Worm (Caenorhabditis elegans) whole organism, late embryonic: ENCODE results near the gene K03B8.6.

ENCODE experiments used
- elt-4 ChIP-seq: sonication (generic microtip); optimal IDR thresholded peaks from 2 replicates; lab custom pipeline; 2016; ENCODE audit warnings: missing genetic modification characterization, missing compliant biosample characterization
- fkh-6 ChIP-seq: sonication (generic microtip); optimal IDR thresholded peaks from 2 replicates; lab custom pipeline; 2016; ENCODE audit warnings: missing genetic modification characterization, missing compliant biosample characterization
- mec-3 ChIP-seq: sonication (generic microtip); optimal IDR thresholded peaks from 2 replicates; lab custom pipeline; 2016; ENCODE audit warnings: borderline replicate concordance, missing genetic modification characterization, missing compliant biosample characterization
- nfya-1 ChIP-seq: sonication (generic microtip); optimal IDR thresholded peaks from 2 replicates; lab custom pipeline; 2017; ENCODE audit warnings: missing genetic modification characterization, mild to moderate bottlenecking, missing compliant biosample characterization, antibody characterized with exemption, moderate library complexity
- nhr-11 ChIP-seq: fragments of 150-350 bp; optimal IDR thresholded peaks from 2 replicates; lab custom pipeline; 2014; ENCODE audit warnings: missing biosample characterization, missing genetic modification characterization
- pat-9 ChIP-seq: fragments of 200-800 bp; sonication (Bioruptor generic); optimal IDR thresholded peaks from 2 replicates; lab custom pipeline; 2018; ENCODE audit warnings: mild to moderate bottlenecking, missing genetic modification characterization, moderate library complexity, missing compliant biosample characterization
- rnt-1 ChIP-seq: sonication (generic microtip); optimal IDR thresholded peaks from 2 replicates; lab custom pipeline; 2016; ENCODE audit warnings: missing genetic modification characterization, missing compliant biosample characterization
- ztf-16 ChIP-seq: sonication (generic microtip); optimal IDR thresholded peaks from 2 replicates; lab custom pipeline; 2017; ENCODE audit warnings: missing genetic modification characterization, missing compliant biosample characterization

DNA sequence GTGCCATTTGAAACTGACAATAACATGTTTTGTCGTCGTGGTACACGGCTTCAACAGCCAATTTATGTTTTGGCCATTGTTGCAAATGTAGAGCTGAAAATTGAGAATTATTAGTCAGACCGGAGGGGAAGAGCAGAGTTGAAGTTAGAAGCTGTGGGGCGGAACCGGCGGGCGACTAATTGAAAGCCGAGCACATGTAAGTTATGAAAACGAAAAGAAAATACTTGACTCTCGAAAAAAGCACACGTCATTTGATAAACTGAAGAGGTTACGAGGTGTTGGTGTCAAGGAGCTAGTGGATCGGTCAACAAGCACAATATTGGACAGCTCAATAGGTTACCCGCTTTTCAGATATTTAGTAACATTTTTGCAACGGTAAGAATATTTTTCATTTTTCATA lies 41.3 kb upstream of the K03B8.6 start, which contains the start of gene dop-5:
- TF ChIP-seq pat-9 (tag; lab: Kevin White, UChicago) (no peak), fkh-6 (tag; lab: Kevin White, UChicago) (no peak), ztf-16 (tag; lab: Kevin White, UChicago) (no peak), nhr-11 (tag; lab: Kevin White, UChicago) (no peak), nfya-1 (tag; lab: Kevin White, UChicago) (no peak), mec-3 (tag; lab: Kevin White, UChicago) (no peak), rnt-1 (tag; lab: Kevin White, UChicago) (no peak), elt-4 (tag; lab: Kevin White, UChicago) (no peak)
